Worm (Caenorhabditis elegans): Measurements from ENCODE around the gene urm-1.

The urm-1 gene

DNA sequence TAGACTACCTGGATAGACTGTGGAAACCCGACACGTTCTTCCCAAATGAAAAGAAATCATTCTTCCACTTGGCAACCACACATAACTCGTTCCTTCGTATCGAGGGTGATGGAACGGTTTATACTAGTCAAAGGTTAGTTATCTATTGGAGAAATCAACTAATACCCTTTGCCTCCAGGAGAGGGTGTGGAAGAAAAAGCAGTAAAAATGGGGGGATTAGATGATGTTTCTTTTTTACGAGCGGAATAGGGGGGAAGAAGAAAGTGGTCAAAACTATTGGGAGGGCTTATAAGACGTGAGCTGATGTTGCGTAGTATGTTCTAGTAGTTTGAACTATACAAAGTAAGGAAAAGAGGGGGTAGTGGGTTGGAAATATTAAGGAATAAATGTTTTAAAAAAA, 17.7 kb downstream of the urm-1 start:
- TF ChIP-seq spr-3 (GFP tag; optimal IDR thresholded peaks at IDR 0.05) (no peak), egl-27 (tag; optimal IDR thresholded peaks at IDR 0.05) (no peak), duxl-1 (tag; optimal IDR thresholded peaks at IDR 0.05; ENCODE audit: poor library complexity) (no peak), nhr-41 (GFP tag; IDR thresholded peaks at IDR 0.05) (no peak), nhr-76 (tag; optimal IDR thresholded peaks at IDR 0.05) (no peak), arid-1 (GFP tag; conservative IDR thresholded peaks at IDR 0.05) (no peak), rbr-2 (tag; optimal IDR thresholded peaks at IDR 0.05) (no peak), dmd-9 (GFP tag; IDR thresholded peaks at IDR 0.05) (no peak), fos-1 (tag; optimal IDR thresholded peaks at IDR 0.05) (no peak), Y5F2A.4 (GFP tag; optimal IDR thresholded peaks at IDR 0.05) (no peak), F10B5.3 (tag; optimal IDR thresholded peaks at IDR 0.05) (no peak), Y48G9A.11 (GFP tag; IDR thresholded peaks at IDR 0.05) (no peak), D1046.2 (GFP tag; IDR thresholded peaks at IDR 0.05) (no peak), lir-3 (tag; optimal IDR thresholded peaks at IDR 0.05) (no peak), fkh-10 (GFP tag; optimal IDR thresholded peaks at IDR 0.05) (no peak), gei-8 (GFP tag; optimal IDR thresholded peaks at IDR 0.05) (no peak)

DNA sequence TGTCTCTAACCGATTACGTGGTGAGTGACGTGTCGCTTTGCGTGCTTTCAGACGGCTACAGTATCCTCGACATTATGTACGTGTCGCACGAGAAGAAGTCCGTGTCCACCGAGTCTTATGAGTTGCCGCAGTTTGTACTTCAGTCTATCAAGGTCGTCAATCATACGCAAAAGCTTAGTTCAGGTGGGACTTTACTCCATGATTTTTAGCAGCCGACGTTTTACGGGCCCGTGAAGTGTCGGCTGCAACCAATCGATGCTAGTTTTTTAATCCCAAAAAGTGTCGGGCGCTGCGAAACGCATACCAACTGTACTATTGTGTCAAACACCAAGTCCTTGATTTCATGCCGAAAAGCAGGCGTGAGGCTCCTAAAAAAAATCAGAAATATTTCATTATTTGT, 19.5 kb downstream of the urm-1 start:
- TF ChIP-seq mxl-2 (GFP tag; conservative IDR thresholded peaks at IDR 0.05): no peak
- TF ChIP-seq mes-2 (tag; optimal IDR thresholded peaks at IDR 0.05; ENCODE audit: poor library complexity, severe bottlenecking): no peak
- TF ChIP-seq T20F7.1 (GFP tag; optimal IDR thresholded peaks at IDR 0.05): no peak
- no peak for TF ChIP-seq unc-130 (GFP tag; optimal IDR thresholded peaks at IDR 0.05)
- TF ChIP-seq hmg-1.1 (GFP tag; IDR thresholded peaks at IDR 0.05): no peak
- no peak for TF ChIP-seq madf-9 (GFP tag; conservative IDR thresholded peaks at IDR 0.05)
- TF ChIP-seq ceh-82 (tag; optimal IDR thresholded peaks at IDR 0.05): no peak
- TF ChIP-seq nhr-76 (tag; optimal IDR thresholded peaks at IDR 0.05): no peak
- no peak for TF ChIP-seq lin-15B (tag; optimal IDR thresholded peaks at IDR 0.05)
- TF ChIP-seq ceh-44 (GFP tag; IDR thresholded peaks at IDR 0.05): no peak
- no peak for TF ChIP-seq zip-11 (GFP tag; IDR thresholded peaks at IDR 0.05)
- TF ChIP-seq ces-1 (GFP tag; optimal IDR thresholded peaks at IDR 0.05): no peak
- TF ChIP-seq ceh-62 (tag; optimal IDR thresholded peaks at IDR 0.05): no peak
- no peak for TF ChIP-seq aha-1 (tag)
- TF ChIP-seq nhr-77 (tag; optimal IDR thresholded peaks at IDR 0.05): no peak
- TF ChIP-seq nhr-237 (tag; optimal IDR thresholded peaks at IDR 0.05): no peak
- TF ChIP-seq fos-1 (tag; optimal IDR thresholded peaks at IDR 0.05): no peak
- TF ChIP-seq daf-8 (GFP tag; IDR thresholded peaks at IDR 0.05): no peak
- no peak for TF ChIP-seq nhr-25 (tag; optimal IDR thresholded peaks at IDR 0.05; ENCODE audit: borderline replicate concordance, insufficient read depth)
- TF ChIP-seq ztf-7 (tag; optimal IDR thresholded peaks at IDR 0.05): no peak

DNA sequence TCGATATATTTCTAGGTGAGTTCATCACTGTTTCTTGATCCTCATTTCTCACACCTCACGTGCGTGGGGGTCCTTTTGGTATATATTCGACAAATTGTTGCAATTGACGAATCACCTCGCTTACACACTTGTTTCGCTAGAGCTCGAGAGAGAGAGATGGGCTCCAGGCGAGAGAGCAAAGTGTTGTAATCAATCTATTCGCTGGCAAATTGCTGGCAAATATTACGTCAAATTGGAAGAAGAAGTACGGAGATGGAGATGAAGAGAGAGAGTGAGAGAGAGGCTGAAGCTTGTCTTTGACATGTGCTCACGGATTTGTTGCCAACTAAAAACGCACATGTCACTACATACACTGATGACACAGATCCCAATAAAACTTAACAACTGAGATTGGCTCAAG, 20.6 kb downstream of the urm-1 start:
- TF ChIP-seq arid-1 (GFP tag; conservative IDR thresholded peaks at IDR 0.05): no peak
- peak; percentile 27 for TF ChIP-seq hlh-11 (tag; optimal IDR thresholded peaks at IDR 0.05)
- peak; percentile 50 for TF ChIP-seq mxl-3 (GFP tag; optimal IDR thresholded peaks at IDR 0.05)
- peak; percentile 82 for TF ChIP-seq aha-1 (tag)
- peak; percentile 4 for TF ChIP-seq mes-2 (tag; optimal IDR thresholded peaks at IDR 0.05; ENCODE audit: poor library complexity, severe bottlenecking)
- peak in 1 of 2 experiments; percentile 48 for TF ChIP-seq unc-62 (GFP tag; optimal IDR thresholded peaks at IDR 0.05 in 1 of 2)
- no peak for TF ChIP-seq unc-62 (tag; optimal IDR thresholded peaks at IDR 0.05)
- TF ChIP-seq nhr-102 (tag; optimal IDR thresholded peaks at IDR 0.05): no peak
- peak; percentile 67 for TF ChIP-seq nhr-11 (tag; optimal IDR thresholded peaks at IDR 0.05)

Measured in whole organism, L4 larva.